Fruit fly (Drosophila melanogaster): ENCODE data around the gene Sry-beta.
A peak's percentile ranks its signal among the peaks of the same experiment; 100 is the strongest.

The Sry-beta gene

dm6 chr3R:30046029-30047001 lies 6.8 kb downstream of the Sry-beta start, which contains the start of the genes RpL32 and CG7943 (continued):
- TF ChIP-seq Xrp1 (GFP tag; IDR thresholded peaks at IDR 0.05) (peak; percentile 94), ewg (GFP tag; optimal IDR thresholded peaks at IDR 0.05) (peak; percentile 80), btn (GFP tag; optimal IDR thresholded peaks at IDR 0.05) (peak; percentile 74), fd3F (GFP tag; optimal IDR thresholded peaks at IDR 0.05) (peak; percentile 85), B-H1 (GFP tag; IDR thresholded peaks at IDR 0.05) (peak; percentile 90), pzg (GFP tag; optimal IDR thresholded peaks at IDR 0.05) (peak; percentile 92), hb (GFP tag; IDR thresholded peaks at IDR 0.05; ENCODE audit: partially characterized antibody) (peak; percentile 100), Dad (GFP tag; optimal IDR thresholded peaks at IDR 0.05) (peak; percentile 97), sens (GFP tag) (peak; percentile 97), Med (GFP tag) (peak; percentile 100), CG18262 (tag; optimal IDR thresholded peaks at IDR 0.05) (peak; percentile 90), Eip74EF (GFP tag; optimal IDR thresholded peaks at IDR 0.05) (peak in 1 of 2 experiments; percentile 65), Hey (tag; optimal IDR thresholded peaks at IDR 0.05) (peak; percentile 89), cad (GFP tag; optimal IDR thresholded peaks at IDR 0.05) (peak; percentile 84), CG15073 (GFP tag; optimal IDR thresholded peaks at IDR 0.05) (peak; percentile 53), CG14710 (tag; optimal IDR thresholded peaks at IDR 0.05) (peak; percentile 96), CG6254 (GFP tag; optimal IDR thresholded peaks at IDR 0.05) (peak; percentile 100), gsb (GFP tag; IDR thresholded peaks at IDR 0.05) (peak; percentile 92), en (GFP tag; optimal IDR thresholded peaks at IDR 0.05) (peak; percentile 90), nerfin-2 (GFP tag; IDR thresholded peaks at IDR 0.05; ENCODE audit: partially characterized antibody) (peak; percentile 100), CG4854 (GFP tag; optimal IDR thresholded peaks at IDR 0.05) (peak; percentile 92), hkb (optimal IDR thresholded peaks at IDR 0.05) (peak; percentile 62), hkb (GFP tag; IDR thresholded peaks at IDR 0.05) (peak; percentile 96), jumu (GFP tag; optimal IDR thresholded peaks at IDR 0.05) (peak; percentile 97), CG6813 (GFP tag; optimal IDR thresholded peaks at IDR 0.05) (peak; percentile 93), CG4617 (GFP tag; optimal IDR thresholded peaks at IDR 0.05; ENCODE audit: borderline replicate concordance) (peak; percentile 66), CG3995 (GFP tag; optimal IDR thresholded peaks at IDR 0.05) (peak; percentile 85), disco-r (GFP tag; optimal IDR thresholded peaks at IDR 0.05) (peak; percentile 92), B-H2 (GFP tag; optimal IDR thresholded peaks at IDR 0.05) (peak; percentile 95), CG8924 (tag; optimal IDR thresholded peaks at IDR 0.05) (peak; percentile 91), CG12769 (tag; optimal IDR thresholded peaks at IDR 0.05) (peak; percentile 82), cg (GFP tag; optimal IDR thresholded peaks at IDR 0.05) (no peak), Mes4 (GFP tag; optimal IDR thresholded peaks at IDR 0.05) (peak; percentile 96), Awh (GFP tag; IDR thresholded peaks at IDR 0.05) (peak; percentile 86), cas (GFP tag; IDR thresholded peaks at IDR 0.05) (peak; percentile 92), CG3281 (GFP tag; optimal IDR thresholded peaks at IDR 0.05) (peak; percentile 95), jing (GFP tag; optimal IDR thresholded peaks at IDR 0.05) (peak; percentile 66), CG6854 (GFP tag; optimal IDR thresholded peaks at IDR 0.05) (peak; percentile 93), zfh1 (GFP tag; IDR thresholded peaks at IDR 0.05) (peak; percentile 96), Mad (GFP tag; optimal IDR thresholded peaks at IDR 0.05) (peak; percentile 89), CG17802 (tag; optimal IDR thresholded peaks at IDR 0.05) (peak; percentile 84), usp (GFP tag; optimal IDR thresholded peaks at IDR 0.05) (no peak), zfh2 (GFP tag; optimal IDR thresholded peaks at IDR 0.05) (peak; percentile 96), CG7556 (GFP tag; optimal IDR thresholded peaks at IDR 0.05) (peak; percentile 83), CG17612 (GFP tag; IDR thresholded peaks at IDR 0.05) (peak; percentile 82), eve (GFP tag; optimal IDR thresholded peaks at IDR 0.05) (peak in 1 of 2 experiments; percentile 77), CG8765 (GFP tag; IDR thresholded peaks at IDR 0.05) (peak; percentile 95), CG8281 (tag; optimal IDR thresholded peaks at IDR 0.05) (peak; percentile 60)

Measured in whole organism, embryonic.